Worm (Caenorhabditis elegans) whole organism, L1 larva: Measurements from ENCODE around the gene F19B10.10.

Experiments
- aha-1 ChIP-seq: fragments of 150-350 bp; optimal IDR thresholded peaks from 2 replicates; lab custom pipeline; 2014; ENCODE audit warnings: missing biosample characterization, missing genetic modification characterization
- blmp-1 ChIP-seq: fragments of 150-350 bp; optimal IDR thresholded peaks from 2 replicates; lab custom pipeline; 2014; ENCODE audit warnings: missing biosample characterization, missing genetic modification characterization
- ceh-8 ChIP-seq: fragments of 200-800 bp; sonication (Bioruptor generic); optimal IDR thresholded peaks from 2 replicates; lab custom pipeline; 2018; ENCODE audit warnings: mild to moderate bottlenecking, missing genetic modification characterization, moderate library complexity, missing compliant biosample characterization
- ceh-82 ChIP-seq, 3 experiments: fragments of 150-350 bp in 1 of 3; sonication (generic microtip) in 2 of 3; optimal IDR thresholded peaks; 2 replicates each; lab custom pipeline; 2014 to 2017; ENCODE audit warnings: missing biosample characterization in 3 of 3, missing genetic modification characterization in 3 of 3
- ces-1 ChIP-seq: fragments of 150-350 bp; optimal IDR thresholded peaks from 2 replicates; lab custom pipeline; 2014; ENCODE audit warnings: missing biosample characterization, missing genetic modification reagents, missing genetic modification characterization
- efl-1 ChIP-seq, 4 experiments: fragments of 150-350 bp; optimal IDR thresholded peaks in 3 of 4; peaks in 1 of 4; 1 replicate in 1 of 4; 2 replicates in 3 of 4; lab custom pipeline; 2014; ENCODE audit warnings: missing biosample characterization in 2 of 4, missing genetic modification characterization in 2 of 4, missing genetic modification reagents in 2 of 4
- egl-13 ChIP-seq: sonication (generic microtip); optimal IDR thresholded peaks from 2 replicates; lab custom pipeline; 2016; ENCODE audit warnings: missing genotype, missing genetic modification reagents, missing genetic modification characterization, missing compliant biosample characterization
- elt-2 ChIP-seq: sonication (generic microtip); optimal IDR thresholded peaks from 2 replicates; lab custom pipeline; 2016; ENCODE audit warnings: missing genetic modification characterization, mild to moderate bottlenecking, inconsistent platforms, missing compliant biosample characterization, missing genetic modification reagents
- hlh-4 ChIP-seq: sonication (generic microtip); optimal IDR thresholded peaks from 2 replicates; lab custom pipeline; 2016; ENCODE audit warnings: mild to moderate bottlenecking, missing genetic modification characterization, missing compliant biosample characterization
- hpl-2 ChIP-seq: fragments of 150-350 bp; optimal IDR thresholded peaks from 2 replicates; lab custom pipeline; 2014; ENCODE audit warnings: missing biosample characterization, missing genetic modification reagents, missing genetic modification characterization
- isw-1 ChIP-seq: fragments of 200-800 bp; sonication (Bioruptor generic); IDR thresholded peaks from 2 replicates; pipeline ENCODE4 v1.3.6; 2022; ENCODE audit warnings: missing genetic modification characterization, missing compliant biosample characterization
- lin-13 ChIP-seq: fragments of 150-350 bp; optimal IDR thresholded peaks from 2 replicates; lab custom pipeline; 2014; ENCODE audit warnings: missing biosample characterization, missing genetic modification reagents, missing genetic modification characterization
- lin-15B ChIP-seq: fragments of 150-350 bp; sonication (generic microtip); optimal IDR thresholded peaks from 3 replicates; lab custom pipeline; 2014; ENCODE audit warnings: missing biosample characterization, missing genetic modification characterization
- mef-2 ChIP-seq: fragments of 150-350 bp; optimal IDR thresholded peaks from 2 replicates; lab custom pipeline; 2014; ENCODE audit warnings: missing biosample characterization, missing genetic modification characterization
- nhr-11 ChIP-seq: fragments of 150-350 bp; optimal IDR thresholded peaks from 2 replicates; lab custom pipeline; 2014; ENCODE audit warnings: missing biosample characterization, missing genetic modification characterization
- nhr-20 ChIP-seq: sonication (generic microtip); optimal IDR thresholded peaks from 2 replicates; lab custom pipeline; 2016; ENCODE audit warnings: mild to moderate bottlenecking, missing genetic modification characterization, missing compliant biosample characterization
- nhr-47 ChIP-seq: sonication (generic microtip); optimal IDR thresholded peaks from 2 replicates; lab custom pipeline; 2016; ENCODE audit warnings: mild to moderate bottlenecking, missing genetic modification characterization, moderate library complexity, missing compliant biosample characterization
- nhr-71 ChIP-seq: sonication (generic microtip); optimal IDR thresholded peaks from 2 replicates; lab custom pipeline; 2016; ENCODE audit warnings: mild to moderate bottlenecking, missing genetic modification characterization, moderate library complexity, missing compliant biosample characterization
- nhr-76 ChIP-seq: sonication (generic microtip); optimal IDR thresholded peaks from 2 replicates; lab custom pipeline; 2017; ENCODE audit warnings: missing biosample characterization, missing genetic modification characterization
- nhr-77 ChIP-seq: fragments of 150-350 bp; optimal IDR thresholded peaks from 2 replicates; lab custom pipeline; 2014; ENCODE audit warnings: missing biosample characterization, missing genetic modification characterization
- nhr-90 ChIP-seq: sonication (generic microtip); optimal IDR thresholded peaks from 2 replicates; lab custom pipeline; 2016; ENCODE audit warnings: mild to moderate bottlenecking, missing genetic modification characterization, missing compliant biosample characterization; ENCODE audit not compliant: poor library complexity
- pax-3 ChIP-seq: fragments of 200-800 bp; sonication (Bioruptor generic); optimal IDR thresholded peaks from 2 replicates; lab custom pipeline; 2018; ENCODE audit warnings: mild to moderate bottlenecking, missing genetic modification characterization, moderate library complexity, missing compliant biosample characterization
- rnt-1 ChIP-seq: sonication (generic microtip); optimal IDR thresholded peaks from 2 replicates; lab custom pipeline; 2016; ENCODE audit warnings: mild to moderate bottlenecking, missing genetic modification characterization, moderate library complexity, missing compliant biosample characterization
- snu-23 ChIP-seq: sonication (generic microtip); optimal IDR thresholded peaks from 2 replicates; lab custom pipeline; 2016; ENCODE audit warnings: missing genetic modification characterization, missing compliant biosample characterization
- sup-37 ChIP-seq: fragments of 200-800 bp; sonication (Bioruptor generic); optimal IDR thresholded peaks from 2 replicates; lab custom pipeline; 2018; ENCODE audit warnings: mild to moderate bottlenecking, missing genetic modification characterization, missing compliant biosample characterization
- swsn-7 ChIP-seq: sonication (generic microtip); optimal IDR thresholded peaks from 2 replicates; lab custom pipeline; 2016; ENCODE audit warnings: missing genetic modification characterization, missing compliant biosample characterization
- tlp-1 ChIP-seq: fragments of 150-350 bp; optimal IDR thresholded peaks from 2 replicates; lab custom pipeline; 2014; ENCODE audit warnings: missing biosample characterization, missing genetic modification characterization
- unc-130 ChIP-seq: fragments of 150-350 bp; optimal IDR thresholded peaks from 2 replicates; lab custom pipeline; 2017; ENCODE audit warnings: missing biosample characterization, missing genetic modification characterization, inconsistent platforms
- unc-30 ChIP-seq: sonication (generic microtip); optimal IDR thresholded peaks from 2 replicates; lab custom pipeline; 2017; ENCODE audit warnings: missing biosample characterization, missing genetic modification characterization
- vab-15 ChIP-seq: sonication (generic microtip); optimal IDR thresholded peaks from 2 replicates; lab custom pipeline; 2017; ENCODE audit warnings: missing genotype, mild to moderate bottlenecking, missing genetic modification characterization, missing compliant biosample characterization
- xbp-1 ChIP-seq: sonication (generic microtip); optimal IDR thresholded peaks from 2 replicates; lab custom pipeline; 2016; ENCODE audit warnings: missing genetic modification characterization, missing compliant biosample characterization
- zag-1 ChIP-seq: fragments of 150-350 bp; optimal IDR thresholded peaks from 2 replicates; lab custom pipeline; 2014; ENCODE audit warnings: missing biosample characterization, missing genetic modification characterization
- zip-4 ChIP-seq: fragments of 200-800 bp; sonication (Bioruptor generic); optimal IDR thresholded peaks from 2 replicates; lab custom pipeline; 2018; ENCODE audit warnings: mild to moderate bottlenecking, missing genetic modification characterization, moderate library complexity, missing compliant biosample characterization

Gene F19B10.10

ce11 chrII:3661932-3662331, 19.3 kb downstream of the F19B10.10 start, which contains the start of gene F19B10.13 (continued):
- TF ChIP-seq nhr-77 (tag; lab: Kevin White, UChicago): no peak
- no peak for TF ChIP-seq nhr-20 (tag; lab: Kevin White, UChicago)
- TF ChIP-seq ceh-82 (tag; optimal IDR thresholded peaks at IDR 0.05; lab: Kevin White, UChicago): no peak
- no peak for TF ChIP-seq nhr-71 (tag; lab: Kevin White, UChicago)
- no peak for TF ChIP-seq blmp-1
- peak; percentile 41 for TF ChIP-seq elt-2 (tag; lab: Kevin White, UChicago)
- TF ChIP-seq swsn-7 (tag; lab: Kevin White, UChicago): no peak
- TF ChIP-seq unc-30: no peak
- no peak for TF ChIP-seq zip-4
- no peak for TF ChIP-seq sup-37 (GFP tag; lab: Kevin White, UChicago)
- TF ChIP-seq xbp-1 (tag; lab: Kevin White, UChicago): no peak
- no peak for TF ChIP-seq snu-23 (GFP tag; lab: Kevin White, UChicago)
- no peak for TF ChIP-seq nhr-47
- no peak for TF ChIP-seq tlp-1
- no peak for TF ChIP-seq hpl-2 (GFP tag; lab: Kevin White, UChicago)
- TF ChIP-seq aha-1 (tag; lab: Kevin White, UChicago): no peak
- peak; percentile 27 for TF ChIP-seq rnt-1
- no peak for TF ChIP-seq egl-13 (tag; lab: Kevin White, UChicago)
- no peak for TF ChIP-seq lin-13 (GFP tag; lab: Kevin White, UChicago)

ce11 chrII:3659776-3660175, 21.4 kb downstream of the F19B10.10 start, which contains the start of gene F19B10.4:
Gene F19B10.4 (plus strand): TSS chrII:3660076.
- TF ChIP-seq pax-3 (tag; lab: Kevin White, UChicago) (no peak), mef-2 (no peak), rnt-1 (no peak), lin-15B (tag; lab: Kevin White, UChicago) (no peak)

ce11 chrII:3655378-3655777, 25.8 kb downstream of the F19B10.10 start, which contains the start of gene F19B10.5:
Gene F19B10.5 (plus strand): TSS chrII:3655678.
- no peak for TF ChIP-seq mef-2
- TF ChIP-seq efl-1 (optimal IDR thresholded peaks at IDR 0.05; lab: Kevin White, UChicago): no peak
- TF ChIP-seq efl-1 (GFP tag; optimal IDR thresholded peaks at IDR 0.05 in 1 of 2; lab: Kevin White, UChicago): peak in 1 of 2 experiments; percentile 31
- TF ChIP-seq, all 84 proteins: peak for 1

ce11 chrII:3647111-3647510, 34.1 kb downstream of the F19B10.10 start, which contains the start of gene fbxb-33:
Gene fbxb-33 (plus strand): TSS chrII:3647411.
- TF ChIP-seq zag-1 (tag; lab: Kevin White, UChicago) (no peak), isw-1 (GFP tag; lab: Robert Waterston, UW) (no peak), ceh-8 (GFP tag; lab: Kevin White, UChicago) (no peak), hlh-4 (tag; lab: Kevin White, UChicago) (no peak), nhr-76 (tag; lab: Kevin White, UChicago) (no peak), ceh-82 (tag; optimal IDR thresholded peaks at IDR 0.05; lab: Kevin White, UChicago) (no peak)

- TF ChIP-seq efl-1 (optimal IDR thresholded peaks at IDR 0.05; lab: Kevin White, UChicago) (no peak), efl-1 (GFP tag; optimal IDR thresholded peaks at IDR 0.05 in 1 of 2; lab: Kevin White, UChicago) (peak in 1 of 2 experiments; percentile 47), mef-2 (no peak)
Observed at ce11 chrII:3641197-3641596, 40.0 kb downstream of the F19B10.10 start, which contains the start of gene M151.1. Gene M151.1 (plus strand): TSS chrII:3641497.

- TF ChIP-seq nhr-90: no peak
Observed at ce11 chrII:3640197-3640596, 41.0 kb downstream of the F19B10.10 start, which contains the start of gene M151.10. Gene M151.10 (minus strand): TSS chrII:3640297.

ce11 chrII:3639238-3639637, 42.0 kb downstream of the F19B10.10 start, which contains the start of gene fbxb-31:
Gene fbxb-31 (minus strand): TSS chrII:3639338.
- TF ChIP-seq unc-130 (tag; lab: Kevin White, UChicago) (no peak), egl-13 (tag; lab: Kevin White, UChicago) (no peak), vab-15 (tag; lab: Kevin White, UChicago) (no peak), nhr-11 (tag; lab: Kevin White, UChicago) (no peak), ces-1 (GFP tag; lab: Kevin White, UChicago) (no peak)
